Worm (Caenorhabditis elegans) whole organism, L2 larva: ENCODE data around the gene Y17G7B.22.

ENCODE experiments used
- F13H6.1 ChIP-seq: sonication (generic microtip); optimal IDR thresholded peaks from 2 replicates; lab custom pipeline; 2016; ENCODE audit warnings: missing genetic modification characterization, missing compliant biosample characterization
- R02D3.7 ChIP-seq: fragments of 150-350 bp; optimal IDR thresholded peaks from 2 replicates; lab custom pipeline; 2014; ENCODE audit warnings: missing biosample characterization, missing genetic modification characterization
- Y55F3AM.14 ChIP-seq: fragments of 200-800 bp; sonication (Bioruptor generic); optimal IDR thresholded peaks from 2 replicates; lab custom pipeline; 2018; ENCODE audit warnings: mild to moderate bottlenecking, missing genetic modification characterization, missing compliant biosample characterization
- aly-2 ChIP-seq: fragments of 150-350 bp; optimal IDR thresholded peaks from 2 replicates; lab custom pipeline; 2014; ENCODE audit warnings: missing biosample characterization, missing genetic modification characterization
- ama-1 ChIP-seq: fragments of 150-350 bp; optimal IDR thresholded peaks from 2 replicates; lab custom pipeline; 2018; ENCODE audit warnings: inconsistent platforms
- blmp-1 ChIP-seq: sonication (generic microtip); optimal IDR thresholded peaks from 2 replicates; lab custom pipeline; 2017; ENCODE audit warnings: missing genetic modification characterization, mild to moderate bottlenecking, missing compliant biosample characterization, antibody characterized with exemption, moderate library complexity; ENCODE audit not compliant: insufficient read depth
- ceh-16 ChIP-seq: fragments of 150-350 bp; optimal IDR thresholded peaks from 2 replicates; lab custom pipeline; 2014; ENCODE audit warnings: missing biosample characterization, missing genetic modification characterization
- ceh-82 ChIP-seq: fragments of 150-350 bp; optimal IDR thresholded peaks from 2 replicates; lab custom pipeline; 2014; ENCODE audit warnings: missing biosample characterization, missing genetic modification characterization
- dmd-4 ChIP-seq: sonication (generic microtip); optimal IDR thresholded peaks from 2 replicates; lab custom pipeline; 2017; ENCODE audit warnings: missing biosample characterization, missing genetic modification characterization
- egl-27 ChIP-seq: sonication (generic microtip); optimal IDR thresholded peaks from 3 replicates; lab custom pipeline; 2017; ENCODE audit warnings: missing biosample characterization, missing genetic modification reagents, missing genetic modification characterization
- elt-1 ChIP-seq: fragments of 150-350 bp; optimal IDR thresholded peaks from 2 replicates; lab custom pipeline; 2014; ENCODE audit warnings: missing biosample characterization, missing genetic modification characterization
- fos-1 ChIP-seq: fragments of 150-350 bp; optimal IDR thresholded peaks from 2 replicates; lab custom pipeline; 2014; ENCODE audit warnings: missing biosample characterization, missing genetic modification characterization
- gmeb-1 ChIP-seq: fragments of 150-350 bp; optimal IDR thresholded peaks from 2 replicates; lab custom pipeline; 2014; ENCODE audit warnings: missing biosample characterization, missing genetic modification characterization
- lin-11 ChIP-seq: fragments of 150-350 bp; sonication (generic microtip); optimal IDR thresholded peaks from 2 replicates; lab custom pipeline; 2014; ENCODE audit warnings: missing biosample characterization, missing genetic modification characterization, inconsistent platforms, mixed read lengths
- lin-13 ChIP-seq: fragments of 150-350 bp; optimal IDR thresholded peaks from 2 replicates; lab custom pipeline; 2014; ENCODE audit warnings: missing biosample characterization, missing genetic modification reagents, missing genetic modification characterization
- lin-39 ChIP-seq: fragments of 150-350 bp; optimal IDR thresholded peaks from 2 replicates; lab custom pipeline; 2014; ENCODE audit warnings: missing biosample characterization, missing genetic modification reagents, missing genetic modification characterization
- mab-5 ChIP-seq: fragments of 150-350 bp; optimal IDR thresholded peaks from 2 replicates; lab custom pipeline; 2014; ENCODE audit warnings: missing biosample characterization, missing genetic modification characterization
- mbf-1 ChIP-seq: sonication (generic microtip); optimal IDR thresholded peaks from 2 replicates; lab custom pipeline; 2017; ENCODE audit warnings: missing biosample characterization, missing genetic modification characterization
- mdl-1 ChIP-seq, 2 experiments: fragments of 150-350 bp in 1 of 2; sonication (generic microtip) in 1 of 2; optimal IDR thresholded peaks; 2 replicates each; lab custom pipeline; 2017; ENCODE audit warnings: missing biosample characterization in 2 of 2, missing genetic modification characterization in 2 of 2
- nhr-12 ChIP-seq: fragments of 150-350 bp; optimal IDR thresholded peaks from 2 replicates; lab custom pipeline; 2014; ENCODE audit warnings: missing biosample characterization, missing genetic modification characterization
- nhr-129 ChIP-seq: fragments of 150-350 bp; optimal IDR thresholded peaks from 2 replicates; lab custom pipeline; 2014; ENCODE audit warnings: missing biosample characterization, missing genetic modification characterization
- nhr-23 ChIP-seq: fragments of 150-350 bp; optimal IDR thresholded peaks from 2 replicates; lab custom pipeline; 2014; ENCODE audit warnings: missing biosample characterization, missing genetic modification reagents, missing genetic modification characterization
- nhr-237 ChIP-seq: fragments of 150-350 bp; optimal IDR thresholded peaks from 2 replicates; lab custom pipeline; 2014; ENCODE audit warnings: missing biosample characterization, missing genetic modification characterization
- nhr-25 ChIP-seq: fragments of 150-350 bp; sonication (generic microtip); optimal IDR thresholded peaks from 3 replicates; lab custom pipeline; 2014; ENCODE audit warnings: missing biosample characterization, missing genetic modification characterization
- nhr-6 ChIP-seq: fragments of 150-350 bp; optimal IDR thresholded peaks from 2 replicates; lab custom pipeline; 2014; ENCODE audit warnings: missing biosample characterization, missing genetic modification characterization
- nhr-77 ChIP-seq: fragments of 150-350 bp; optimal IDR thresholded peaks from 2 replicates; lab custom pipeline; 2014; ENCODE audit warnings: missing biosample characterization, missing genetic modification characterization
- peb-1 ChIP-seq: fragments of 150-350 bp; optimal IDR thresholded peaks from 2 replicates; lab custom pipeline; 2014; ENCODE audit warnings: missing biosample characterization, missing genetic modification characterization
- sem-4 ChIP-seq: fragments of 150-350 bp; optimal IDR thresholded peaks from 2 replicates; lab custom pipeline; 2014; ENCODE audit warnings: missing biosample characterization, missing genetic modification reagents, missing genetic modification characterization
- sma-3 ChIP-seq: sonication (generic microtip); optimal IDR thresholded peaks from 2 replicates; lab custom pipeline; 2016; ENCODE audit warnings: missing genetic modification reagents, missing genetic modification characterization, missing compliant biosample characterization
- sma-9 ChIP-seq, 2 experiments: fragments of 150-350 bp in 1 of 2; sonication (generic microtip) in 1 of 2; optimal IDR thresholded peaks; 2 replicates each; lab custom pipeline; 2014 to 2016; ENCODE audit warnings: missing genetic modification characterization in 2 of 2, mild to moderate bottlenecking in 1 of 2, missing biosample characterization in 1 of 2, missing compliant biosample characterization in 1 of 2, missing genetic modification reagents in 1 of 2, moderate library complexity in 1 of 2
- snpc-4 ChIP-seq: fragments of 150-350 bp; optimal IDR thresholded peaks from 2 replicates; lab custom pipeline; 2014; ENCODE audit warnings: missing biosample characterization, missing genetic modification characterization
- ztf-1 ChIP-seq: fragments of 200-800 bp; sonication (Bioruptor generic); conservative IDR thresholded peaks from 2 replicates; pipeline ENCODE4 v1.3.6; 2022; ENCODE audit warnings: missing genetic modification characterization, missing compliant biosample characterization
- ztf-4 ChIP-seq: fragments of 150-350 bp; optimal IDR thresholded peaks from 2 replicates; lab custom pipeline; 2014; ENCODE audit warnings: missing biosample characterization, missing genetic modification characterization

The Y17G7B.22 gene

DNA sequence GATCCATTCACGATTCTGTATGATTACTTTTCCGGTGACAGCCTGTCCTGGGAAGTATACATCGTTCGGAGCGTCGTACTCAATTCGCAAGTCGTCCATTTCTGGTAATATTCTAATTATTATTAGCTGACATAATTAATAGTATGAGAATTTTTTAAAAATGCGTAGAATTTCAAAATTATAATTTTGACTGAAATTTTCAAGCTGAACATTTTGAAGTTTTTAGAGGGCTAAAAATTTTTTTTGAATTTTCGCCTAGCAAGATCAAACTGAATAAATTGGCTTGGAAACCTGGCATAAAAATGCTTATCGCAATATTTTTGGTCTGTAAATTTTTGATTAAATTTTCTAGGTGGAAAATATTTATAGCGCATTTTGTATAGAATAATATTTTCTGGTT, 5.3 kb upstream of the Y17G7B.22 start, which contains the start of gene arrd-7:
arrd-7 (minus strand) TSS at position 101 of the 400 bp plus-strand sequence.
- TF ChIP-seq mbf-1 (tag; lab: Kevin White, UChicago) (no peak), mab-5 (tag; lab: Kevin White, UChicago) (no peak), ama-1 (lab: Kevin White, UChicago) (no peak), nhr-23 (tag; lab: Kevin White, UChicago) (no peak), ceh-82 (tag; lab: Kevin White, UChicago) (no peak), sem-4 (tag; lab: Kevin White, UChicago) (no peak), lin-13 (GFP tag; lab: Kevin White, UChicago) (no peak), fos-1 (tag; lab: Kevin White, UChicago) (no peak), nhr-6 (tag; lab: Kevin White, UChicago) (no peak), R02D3.7 (tag; lab: Kevin White, UChicago) (no peak), sma-9 (GFP tag; optimal IDR thresholded peaks at IDR 0.05; lab: Kevin White, UChicago) (no peak), sma-9 (tag; optimal IDR thresholded peaks at IDR 0.05; lab: Kevin White, UChicago) (no peak), nhr-129 (tag; lab: Kevin White, UChicago) (no peak)

- TF ChIP-seq mdl-1 (tag; optimal IDR thresholded peaks at IDR 0.05; lab: Kevin White, UChicago) (no peak), sem-4 (tag; lab: Kevin White, UChicago) (no peak), peb-1 (no peak), fos-1 (tag; lab: Kevin White, UChicago) (peak; percentile 99), Y55F3AM.14 (GFP tag; lab: Kevin White, UChicago) (no peak), gmeb-1 (peak; percentile 30), dmd-4 (tag; lab: Kevin White, UChicago) (no peak), lin-39 (tag; lab: Kevin White, UChicago) (no peak), ceh-16 (tag; lab: Kevin White, UChicago) (no peak), snpc-4 (tag; lab: Kevin White, UChicago) (no peak), aly-2 (tag; lab: Kevin White, UChicago) (no peak), sma-9 (GFP tag; optimal IDR thresholded peaks at IDR 0.05; lab: Kevin White, UChicago) (peak; percentile 13), sma-9 (tag; optimal IDR thresholded peaks at IDR 0.05; lab: Kevin White, UChicago) (no peak), nhr-12 (tag; lab: Kevin White, UChicago) (no peak), lin-11 (tag; lab: Kevin White, UChicago) (no peak), nhr-25 (tag; lab: Kevin White, UChicago) (no peak), sma-3 (GFP tag; lab: Kevin White, UChicago) (no peak)
Measured at ce11 chrII:12063076-12063475, 4.8 kb upstream of the Y17G7B.22 start.

DNA sequence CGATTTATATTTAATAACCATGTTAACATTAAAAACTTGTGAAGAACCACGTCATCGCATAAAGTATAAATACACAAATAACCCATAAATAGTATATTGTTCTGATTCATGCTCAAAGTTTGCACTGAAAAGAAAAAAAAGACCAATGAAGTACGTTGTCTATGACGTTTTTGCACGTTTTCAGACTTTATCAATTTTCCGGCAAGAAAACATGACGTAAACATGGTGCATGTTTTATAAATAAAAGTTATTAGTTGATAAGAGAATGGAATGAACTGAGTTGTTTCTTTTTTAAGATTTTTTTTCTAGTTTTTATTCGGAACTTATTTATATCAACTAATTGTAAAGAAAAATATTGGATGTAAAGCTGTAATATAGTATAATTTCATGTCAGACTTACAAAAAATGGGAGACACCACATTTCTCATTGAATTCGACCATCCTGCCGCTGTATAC, 3.1 kb upstream of the Y17G7B.22 start, which contains the start of gene arrd-8:
arrd-8 (plus strand) TSS at position 406 of the 456 bp plus-strand sequence.
- TF ChIP-seq gmeb-1: peak; percentile 4
- TF ChIP-seq fos-1 (tag; lab: Kevin White, UChicago): peak; percentile 85
- TF ChIP-seq sma-9 (GFP tag; optimal IDR thresholded peaks at IDR 0.05; lab: Kevin White, UChicago): peak; percentile 57
- no peak for TF ChIP-seq sma-9 (tag; optimal IDR thresholded peaks at IDR 0.05; lab: Kevin White, UChicago)
- no peak for TF ChIP-seq sem-4 (tag; lab: Kevin White, UChicago)
- TF ChIP-seq, all 48 proteins: peak for 3

DNA sequence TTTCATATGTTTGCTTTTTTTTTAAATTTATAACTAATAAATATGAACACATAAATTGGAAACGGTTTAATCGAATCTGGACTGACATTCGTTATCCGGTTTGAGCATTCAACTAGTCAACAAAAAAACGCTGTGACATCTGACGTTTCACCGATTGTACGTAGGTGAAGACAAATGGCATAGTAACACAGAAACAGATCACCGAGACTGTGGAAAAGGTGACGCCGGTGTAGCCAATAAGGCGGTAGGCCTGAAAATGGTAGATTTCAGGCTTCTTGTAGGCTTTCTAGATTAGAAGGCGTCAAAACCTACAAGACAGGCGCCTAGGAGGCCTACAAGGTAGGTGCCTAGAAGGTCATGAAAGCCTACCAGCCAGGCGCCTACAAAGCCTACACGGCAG, 3.4 kb downstream of the Y17G7B.22 start:
- TF ChIP-seq ceh-16 (tag; lab: Kevin White, UChicago) (no peak), ceh-82 (tag; lab: Kevin White, UChicago) (no peak), nhr-237 (tag; lab: Kevin White, UChicago) (no peak), blmp-1 (tag; lab: Kevin White, UChicago) (no peak), gmeb-1 (no peak), F13H6.1 (tag; lab: Kevin White, UChicago) (no peak), nhr-77 (tag; lab: Kevin White, UChicago) (no peak), peb-1 (no peak), ztf-4 (no peak), egl-27 (no peak), elt-1 (tag; lab: Kevin White, UChicago) (no peak), nhr-6 (tag; lab: Kevin White, UChicago) (no peak), nhr-12 (tag; lab: Kevin White, UChicago) (no peak), ztf-1 (GFP tag; lab: Robert Waterston, UW) (no peak), ama-1 (lab: Kevin White, UChicago) (no peak), nhr-129 (tag; lab: Kevin White, UChicago) (no peak)
- TF ChIP-seq, all 48 proteins: peak for 0
